Worm (Caenorhabditis elegans) whole organism, L4/young adult: ENCODE measurements around the gene M106.7.

ENCODE experiments used
- W03F9.2 ChIP-seq: fragments of 150-350 bp; optimal IDR thresholded peaks from 2 replicates; lab custom pipeline; 2014; ENCODE audit warnings: missing biosample characterization, missing genetic modification characterization
- dao-5 ChIP-seq: sonication (generic microtip); optimal IDR thresholded peaks from 2 replicates; lab custom pipeline; 2016; ENCODE audit warnings: missing genotype, missing genetic modification characterization, moderate library complexity, missing compliant biosample characterization
- him-1 ChIP-seq: sonication (generic microtip); optimal IDR thresholded peaks from 2 replicates; lab custom pipeline; 2016; ENCODE audit warnings: missing genotype, missing genetic modification reagents, missing genetic modification characterization, missing compliant biosample characterization

DNA sequence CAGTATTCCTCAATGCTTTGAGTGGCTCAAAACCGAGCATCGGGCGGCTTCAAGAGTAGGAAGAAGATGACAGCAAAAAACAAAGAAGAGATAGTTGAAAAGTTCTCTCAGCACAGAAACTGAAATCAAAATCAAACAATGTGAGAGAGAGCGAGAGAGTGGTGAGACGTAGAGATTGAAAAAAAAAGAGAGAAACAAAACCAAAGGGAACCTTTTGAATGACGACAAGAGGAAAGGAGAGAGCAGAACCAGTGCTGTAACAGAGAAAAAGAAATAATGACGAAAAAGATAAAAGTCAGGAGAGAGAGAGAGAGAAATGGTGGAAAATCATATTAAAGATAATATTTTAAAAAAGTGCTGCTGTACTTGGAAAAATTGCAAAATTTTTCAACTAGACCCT is 10.2 kb upstream of the M106.7 start:
- TF ChIP-seq him-1 (tag; lab: Kevin White, UChicago) (no peak), dao-5 (no peak), W03F9.2 (tag; lab: Kevin White, UChicago) (no peak)
